Worm (Caenorhabditis elegans) whole organism, L3 larva: Measurements from ENCODE around the gene spe-29.
"Not testable (repeated sequence)": the region's sequence is repeated elsewhere in the genome, so short reads cannot be mapped to it uniquely, and the experiment has no call there.

Experiments
- ZK546.5 ChIP-seq: sonication (generic microtip); optimal IDR thresholded peaks from 2 replicates; lab custom pipeline; 2017; ENCODE audit warnings: missing biosample characterization, missing genetic modification characterization
- ama-1 ChIP-seq: fragments of 150-350 bp; optimal IDR thresholded peaks from 2 replicates; lab custom pipeline; 2018
- ceh-28 ChIP-seq: fragments of 150-350 bp; optimal IDR thresholded peaks from 2 replicates; lab custom pipeline; 2014; ENCODE audit warnings: missing biosample characterization, missing genetic modification reagents, missing genetic modification characterization
- ceh-9 ChIP-seq: sonication (generic microtip); optimal IDR thresholded peaks from 2 replicates; lab custom pipeline; 2018; ENCODE audit warnings: missing biosample characterization, missing genetic modification characterization
- daf-12 ChIP-seq: fragments of 150-350 bp; optimal IDR thresholded peaks from 2 replicates; lab custom pipeline; 2014; ENCODE audit warnings: missing biosample characterization, missing genetic modification reagents, missing genetic modification characterization
- egl-5 ChIP-seq: fragments of 150-350 bp; optimal IDR thresholded peaks from 2 replicates; lab custom pipeline; 2017; ENCODE audit warnings: missing biosample characterization, missing genetic modification reagents, missing genetic modification characterization, inconsistent platforms
- elt-1 ChIP-seq: fragments of 150-350 bp; optimal IDR thresholded peaks from 2 replicates; lab custom pipeline; 2014; ENCODE audit warnings: missing biosample characterization, missing genetic modification characterization
- eor-1 ChIP-seq, 2 experiments: fragments of 150-350 bp; optimal IDR thresholded peaks; 2 replicates each; lab custom pipeline; 2014 to 2018; ENCODE audit warnings: missing biosample characterization in 2 of 2, missing genetic modification characterization in 2 of 2
- fkh-10 ChIP-seq: sonication (generic microtip); optimal IDR thresholded peaks from 2 replicates; lab custom pipeline; 2017; ENCODE audit warnings: missing biosample characterization, missing genetic modification reagents, missing genetic modification characterization
- fkh-2 ChIP-seq: fragments of 150-350 bp; optimal IDR thresholded peaks from 2 replicates; lab custom pipeline; 2014; ENCODE audit warnings: missing biosample characterization, missing genetic modification reagents, missing genetic modification characterization
- hmg-11 ChIP-seq: sonication (generic microtip); optimal IDR thresholded peaks from 2 replicates; lab custom pipeline; 2016; ENCODE audit warnings: missing genetic modification characterization, missing compliant biosample characterization
- jun-1 ChIP-seq: fragments of 150-350 bp; optimal IDR thresholded peaks from 2 replicates; lab custom pipeline; 2014; ENCODE audit warnings: missing biosample characterization, missing genetic modification reagents, missing genetic modification characterization
- lin-15B ChIP-seq: fragments of 150-350 bp; optimal IDR thresholded peaks from 2 replicates; lab custom pipeline; 2014; ENCODE audit warnings: missing biosample characterization, missing genetic modification characterization
- lin-39 ChIP-seq: fragments of 150-350 bp; optimal IDR thresholded peaks from 2 replicates; lab custom pipeline; 2018; ENCODE audit warnings: missing biosample characterization, missing genetic modification reagents, missing genetic modification characterization
- lsy-12 ChIP-seq: sonication (generic microtip); optimal IDR thresholded peaks from 2 replicates; lab custom pipeline; 2016; ENCODE audit warnings: mild to moderate bottlenecking, missing genetic modification characterization, missing compliant biosample characterization
- mdl-1 ChIP-seq: fragments of 150-350 bp; optimal IDR thresholded peaks from 2 replicates; lab custom pipeline; 2014; ENCODE audit warnings: missing biosample characterization, missing genetic modification characterization
- mml-1 ChIP-seq: fragments of 150-350 bp; sonication (generic microtip); optimal IDR thresholded peaks from 3 replicates; lab custom pipeline; 2014; ENCODE audit warnings: missing biosample characterization, missing genetic modification characterization
- nfya-1 ChIP-seq: sonication (generic microtip); optimal IDR thresholded peaks from 2 replicates; lab custom pipeline; 2017; ENCODE audit warnings: missing genetic modification characterization, mild to moderate bottlenecking, missing compliant biosample characterization, antibody characterized with exemption, moderate library complexity; ENCODE audit not compliant: insufficient read depth
- nhr-11 ChIP-seq: fragments of 150-350 bp; optimal IDR thresholded peaks from 2 replicates; lab custom pipeline; 2014; ENCODE audit warnings: missing biosample characterization, missing genetic modification characterization
- nhr-12 ChIP-seq: fragments of 150-350 bp; optimal IDR thresholded peaks from 2 replicates; lab custom pipeline; 2014; ENCODE audit warnings: missing biosample characterization, missing genetic modification characterization
- nhr-23 ChIP-seq: fragments of 150-350 bp; optimal IDR thresholded peaks from 2 replicates; lab custom pipeline; 2014; ENCODE audit warnings: missing biosample characterization, missing genetic modification reagents, missing genetic modification characterization
- nhr-237 ChIP-seq: fragments of 150-350 bp; optimal IDR thresholded peaks from 2 replicates; lab custom pipeline; 2014; ENCODE audit warnings: missing biosample characterization, missing genetic modification characterization
- nhr-25 ChIP-seq: sonication (generic microtip); optimal IDR thresholded peaks from 2 replicates; lab custom pipeline; 2017; ENCODE audit warnings: missing biosample characterization, missing genetic modification characterization
- nhr-28 ChIP-seq: fragments of 150-350 bp; optimal IDR thresholded peaks from 2 replicates; lab custom pipeline; 2014; ENCODE audit warnings: missing biosample characterization, missing genetic modification characterization
- nhr-43 ChIP-seq: sonication (generic microtip); optimal IDR thresholded peaks from 2 replicates; lab custom pipeline; 2016; ENCODE audit warnings: mild to moderate bottlenecking, missing genetic modification characterization, missing compliant biosample characterization; ENCODE audit not compliant: poor library complexity, severe bottlenecking
- nhr-76 ChIP-seq: fragments of 150-350 bp; sonication (generic microtip); optimal IDR thresholded peaks from 5 replicates; lab custom pipeline; 2014; ENCODE audit warnings: missing biosample characterization, missing genetic modification characterization
- nhr-77 ChIP-seq: fragments of 150-350 bp; optimal IDR thresholded peaks from 2 replicates; lab custom pipeline; 2014; ENCODE audit warnings: missing biosample characterization, missing genetic modification characterization
- pha-4 ChIP-seq: fragments of 150-350 bp; optimal IDR thresholded peaks from 2 replicates; lab custom pipeline; 2014; ENCODE audit warnings: missing biosample characterization, missing genetic modification reagents, missing genetic modification characterization
- pqm-1 ChIP-seq: fragments of 150-350 bp; optimal IDR thresholded peaks from 2 replicates; lab custom pipeline; 2017; ENCODE audit warnings: missing biosample characterization, missing genetic modification characterization, inconsistent platforms
- unc-62 ChIP-seq: fragments of 150-350 bp; sonication (generic microtip); optimal IDR thresholded peaks from 4 replicates; lab custom pipeline; 2014; ENCODE audit warnings: missing biosample characterization, missing genetic modification reagents, missing genetic modification characterization
- ztf-11 ChIP-seq: fragments of 150-350 bp; optimal IDR thresholded peaks from 2 replicates; lab custom pipeline; 2014; ENCODE audit warnings: missing biosample characterization, missing genetic modification characterization
- ztf-4 ChIP-seq: fragments of 150-350 bp; optimal IDR thresholded peaks from 2 replicates; lab custom pipeline; 2014; ENCODE audit warnings: missing biosample characterization, missing genetic modification characterization

Gene spe-29

ce11 chrIV:9894331-9894730, 39.3 kb upstream of the spe-29 start, which contains the start of gene msp-77:
Gene msp-77 (plus strand): TSS chrIV:9894631.
- TF ChIP-seq egl-5, elt-1, fkh-2 (tag; lab: Kevin White, UChicago): not testable (repeated sequence)

DNA sequence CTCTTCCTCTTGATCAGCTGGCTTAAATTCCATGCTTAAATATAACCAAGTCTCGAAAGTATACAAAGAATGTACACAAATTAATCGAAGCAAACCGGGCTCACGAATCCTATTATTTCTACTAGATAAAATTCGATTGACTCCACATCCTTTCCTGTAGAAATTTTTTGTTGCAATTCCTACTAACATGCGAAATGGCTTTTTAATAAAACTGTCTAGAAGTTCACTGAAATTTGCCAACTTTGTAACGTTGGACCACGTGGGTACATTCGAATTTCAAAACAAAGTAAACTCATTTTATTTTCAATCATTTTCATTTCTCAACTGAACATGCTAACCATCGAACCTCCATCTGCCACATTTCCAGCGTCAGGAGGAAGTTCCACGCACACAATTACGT, 38.6 kb upstream of the spe-29 start, which contains the start of gene ssp-32:
ssp-32 (plus strand) TSS at position 301 of the 400 bp plus-strand sequence.
- no peak for TF ChIP-seq lin-39 (tag; lab: Kevin White, UChicago)
- TF ChIP-seq, all 47 proteins: peak for 0

- TF ChIP-seq fkh-10, result no peak
- TF ChIP-seq ceh-28, result no peak
- TF ChIP-seq nhr-23 (tag; lab: Kevin White, UChicago), result no peak
- no peak for TF ChIP-seq nhr-77 (tag; lab: Kevin White, UChicago)
- TF ChIP-seq eor-1 (tag; optimal IDR thresholded peaks at IDR 0.05; lab: Kevin White, UChicago), result no peak
- no peak for TF ChIP-seq fkh-2 (tag; lab: Kevin White, UChicago)
- TF ChIP-seq elt-1 (tag; lab: Kevin White, UChicago), result no peak
- no peak for TF ChIP-seq nhr-11 (tag; lab: Kevin White, UChicago)
- no peak for TF ChIP-seq nhr-43
- TF ChIP-seq ama-1 (lab: Kevin White, UChicago), result no peak
- no peak for TF ChIP-seq mdl-1
- TF ChIP-seq ZK546.5 (tag; lab: Kevin White, UChicago), result no peak
Measured at ce11 chrIV:9898712-9899111, 35.0 kb upstream of the spe-29 start, which contains the start of gene tbc-3. Gene tbc-3 (plus strand): TSS chrIV:9899012.

ce11 chrIV:9899227-9899626, 34.5 kb upstream of the spe-29 start:
- TF ChIP-seq hmg-11 (tag; lab: Kevin White, UChicago), result peak; percentile 7
- TF ChIP-seq pha-4 (tag; lab: Kevin White, UChicago), result peak; percentile 34
- no peak for TF ChIP-seq jun-1 (tag; lab: Kevin White, UChicago)
- no peak for TF ChIP-seq ceh-9 (tag; lab: Kevin White, UChicago)
- TF ChIP-seq lin-15B (tag; lab: Kevin White, UChicago), result peak; percentile 31
- no peak for TF ChIP-seq lsy-12 (tag; lab: Kevin White, UChicago)

ce11 chrIV:9903608-9904007, 30.1 kb upstream of the spe-29 start, which contains the start of gene best-13:
Gene best-13 (plus strand): TSS chrIV:9903908.
- no peak for TF ChIP-seq nhr-76 (tag; lab: Kevin White, UChicago)
- TF ChIP-seq lin-39 (tag; lab: Kevin White, UChicago), result no peak
- no peak for TF ChIP-seq ama-1 (lab: Kevin White, UChicago)
- TF ChIP-seq ztf-11 (tag; lab: Kevin White, UChicago), result no peak

DNA sequence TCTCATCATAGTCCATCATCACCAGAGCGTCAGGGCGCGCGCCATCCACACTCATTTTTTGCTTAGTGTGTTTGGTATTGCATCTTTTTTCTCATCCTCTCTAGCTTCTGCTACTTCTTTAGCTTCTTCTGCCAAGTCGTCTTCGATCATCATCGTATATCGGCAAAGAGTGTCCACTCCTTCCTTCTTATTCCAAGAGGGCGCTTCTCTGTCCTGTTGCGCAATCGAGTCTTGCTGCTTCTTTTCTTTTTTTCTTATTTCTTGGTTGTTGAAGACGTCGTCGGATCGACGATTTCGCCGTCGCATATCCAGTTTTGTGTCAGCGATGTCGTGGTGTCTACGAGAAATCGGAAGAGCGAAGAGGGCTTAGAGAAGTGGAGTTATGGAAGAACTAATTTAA, 20.6 kb upstream of the spe-29 start:
- TF ChIP-seq nhr-25 (tag; lab: Kevin White, UChicago) (peak; percentile 55), ztf-4 (tag; lab: Kevin White, UChicago) (no peak), ztf-11 (tag; lab: Kevin White, UChicago) (no peak), eor-1 (tag; optimal IDR thresholded peaks at IDR 0.05; lab: Kevin White, UChicago) (no peak), nhr-77 (tag; lab: Kevin White, UChicago) (no peak), nhr-43 (peak; percentile 4), ceh-28 (no peak), ceh-9 (tag; lab: Kevin White, UChicago) (no peak), nhr-23 (tag; lab: Kevin White, UChicago) (peak; percentile 10), nhr-12 (tag; lab: Kevin White, UChicago) (no peak)

DNA sequence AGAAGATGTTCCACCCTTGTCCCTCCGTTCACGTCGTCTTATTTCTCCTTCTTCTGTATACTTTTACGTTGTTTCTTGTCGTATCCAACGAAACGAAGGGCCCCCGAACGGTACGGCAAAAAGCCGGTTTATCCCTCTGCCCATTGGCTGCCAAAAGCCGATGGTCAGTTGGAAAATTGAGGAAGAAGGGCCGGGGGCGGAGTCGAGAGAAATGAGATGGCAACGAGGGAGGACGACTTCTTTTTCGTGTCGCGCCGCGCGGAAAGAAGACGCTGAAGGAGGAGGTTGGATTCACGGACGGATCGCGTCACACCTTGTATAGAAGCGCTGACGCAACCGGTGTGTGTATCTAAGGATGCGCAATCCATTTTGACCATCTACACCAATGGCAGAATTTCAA, 18.6 kb upstream of the spe-29 start:
- TF ChIP-seq ceh-28 (no peak), nfya-1 (tag; lab: Kevin White, UChicago) (peak; percentile 81), nhr-25 (tag; lab: Kevin White, UChicago) (peak; percentile 55)
- TF ChIP-seq, all 47 proteins: peak for 2

DNA sequence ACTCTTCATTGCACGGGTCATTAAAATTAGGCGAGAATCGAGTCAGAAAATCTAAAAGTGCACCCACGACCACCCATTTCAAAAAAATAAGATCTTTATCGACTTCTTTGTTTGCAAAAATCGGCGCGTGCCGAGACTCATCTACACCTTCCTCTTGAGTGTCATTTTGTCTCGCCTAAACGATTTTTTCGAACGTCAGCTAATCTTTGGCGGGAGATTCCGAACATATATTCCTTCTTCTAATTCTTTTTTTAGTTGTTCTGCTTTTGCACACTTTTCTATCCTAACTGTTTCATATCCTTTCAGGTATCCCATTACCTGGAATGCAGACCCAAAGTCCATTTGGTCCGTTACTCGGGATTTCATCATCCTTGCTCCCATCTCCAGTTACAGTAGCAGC, 17.5 kb upstream of the spe-29 start, which contains the start of gene bed-3:
bed-3 (plus strand) TSS at position 301 of the 400 bp plus-strand sequence.
- no peak for TF ChIP-seq unc-62 (GFP tag; lab: Kevin White, UChicago)
- TF ChIP-seq mml-1 (tag; lab: Kevin White, UChicago), result no peak
- TF ChIP-seq pha-4 (tag; lab: Kevin White, UChicago), result no peak
- no peak for TF ChIP-seq hmg-11 (tag; lab: Kevin White, UChicago)
- no peak for TF ChIP-seq nhr-28 (tag; lab: Kevin White, UChicago)
- no peak for TF ChIP-seq nhr-237
- TF ChIP-seq pqm-1, result no peak
- TF ChIP-seq nhr-12 (tag; lab: Kevin White, UChicago), result no peak
- no peak for TF ChIP-seq jun-1 (tag; lab: Kevin White, UChicago)
- TF ChIP-seq ceh-9 (tag; lab: Kevin White, UChicago), result no peak
- TF ChIP-seq mdl-1, result no peak
- no peak for TF ChIP-seq ztf-4 (tag; lab: Kevin White, UChicago)
- no peak for TF ChIP-seq daf-12 (tag; lab: Kevin White, UChicago)
